Fruit fly (Drosophila melanogaster): ENCODE results near the gene CG4619.

- TF ChIP-seq HLH106 (tag; optimal IDR thresholded peaks at IDR 0.05) (peak; percentile 88), rgr (GFP tag; optimal IDR thresholded peaks at IDR 0.05) (peak; percentile 86), OdsH (GFP tag; optimal IDR thresholded peaks at IDR 0.05) (peak; percentile 89), Abd-B (GFP tag; optimal IDR thresholded peaks at IDR 0.05) (no peak), pan (optimal IDR thresholded peaks at IDR 0.05) (no peak), Hr78 (GFP tag; optimal IDR thresholded peaks at IDR 0.05) (no peak), Rel (GFP tag; optimal IDR thresholded peaks at IDR 0.05) (peak; percentile 79), Rel (tag; optimal IDR thresholded peaks at IDR 0.05) (peak; percentile 42), woc (GFP tag; optimal IDR thresholded peaks at IDR 0.05) (peak; percentile 53), jim (GFP tag; optimal IDR thresholded peaks at IDR 0.05) (no peak), tai (GFP tag; optimal IDR thresholded peaks at IDR 0.05) (peak; percentile 84), Hnf4 (GFP tag; optimal IDR thresholded peaks at IDR 0.05) (peak; percentile 70), usp (GFP tag; optimal IDR thresholded peaks at IDR 0.05) (no peak), Hr83 (GFP tag; optimal IDR thresholded peaks at IDR 0.05; ENCODE audit: poor library complexity, severe bottlenecking) (peak; percentile 48), fru (GFP tag; optimal IDR thresholded peaks at IDR 0.05) (peak; percentile 86)
These were observed 45.6 kb downstream of the CG4619 start, which contains the start of gene bib for dm6 chr2L:9984078-9984772.

Data from whole organism, wandering third instar larva.